Fruit fly (Drosophila melanogaster) whole organism, embryonic: ENCODE results near the gene CG43230.

Experiments
- ATbp ChIP-seq: fragments of 200-800 bp; sonication (Bioruptor generic); optimal IDR thresholded peaks from 2 replicates; lab custom pipeline; 2017; ENCODE audit warnings: missing biosample characterization, mild to moderate bottlenecking, missing genetic modification characterization, missing genetic modification reagents
- Adf1 ChIP-seq: fragments of 200-800 bp; sonication (Bioruptor generic); IDR thresholded peaks from 2 replicates; pipeline ENCODE4 v1.3.6; 2022; ENCODE audit warnings: missing biosample characterization, missing genetic modification characterization
- Atf6 ChIP-seq: fragments of 200-800 bp; sonication (Bioruptor generic); IDR thresholded peaks from 2 replicates; pipeline ENCODE4 v1.3.6; 2022; ENCODE audit warnings: missing biosample characterization, missing genetic modification characterization
- BtbVII ChIP-seq: fragments of 200-800 bp; sonication (Bioruptor generic); optimal IDR thresholded peaks from 3 replicates; lab custom pipeline; 2017; ENCODE audit warnings: missing biosample characterization, mild to moderate bottlenecking, missing genetic modification characterization
- CG10209 ChIP-seq: fragments of 200-800 bp; sonication (Bioruptor generic); optimal IDR thresholded peaks from 3 replicates; lab custom pipeline; 2017; ENCODE audit warnings: missing biosample characterization, mild to moderate bottlenecking, missing genetic modification characterization, missing genetic modification reagents
- CG10366 ChIP-seq: fragments of 200-800 bp; sonication (Bioruptor generic); IDR thresholded peaks from 2 replicates; pipeline ENCODE4 v1.3.6; 2022; ENCODE audit warnings: missing biosample characterization, missing genetic modification characterization
- CG10654 ChIP-seq: fragments of 200-800 bp; sonication (Bioruptor generic); optimal IDR thresholded peaks from 2 replicates; lab custom pipeline; 2016; ENCODE audit warnings: missing biosample characterization, missing genetic modification characterization
- CG11398 ChIP-seq: fragments of 200-800 bp; sonication (Bioruptor generic); optimal IDR thresholded peaks from 2 replicates; lab custom pipeline; 2016; ENCODE audit warnings: missing biosample characterization, missing genetic modification characterization
- CG1233 ChIP-seq: fragments of 200-800 bp; sonication (Bioruptor generic); optimal IDR thresholded peaks from 4 replicates; lab custom pipeline; 2018; ENCODE audit warnings: missing biosample characterization, mild to moderate bottlenecking, missing genetic modification characterization
- CG12659 ChIP-seq: fragments of 200-800 bp; sonication (Bioruptor generic); optimal IDR thresholded peaks from 3 replicates; lab custom pipeline; 2017; ENCODE audit warnings: mild to moderate bottlenecking, missing biosample characterization, missing genetic modification reagents, missing genetic modification characterization
- CG12744 ChIP-seq: fragments of 200-800 bp; sonication (Bioruptor generic); optimal IDR thresholded peaks from 2 replicates; lab custom pipeline; 2016; ENCODE audit warnings: missing biosample characterization, missing genetic modification characterization
- CG13296 ChIP-seq: fragments of 200-800 bp; sonication (Bioruptor generic); optimal IDR thresholded peaks from 3 replicates; lab custom pipeline; 2018; ENCODE audit warnings: missing biosample characterization, mild to moderate bottlenecking, missing genetic modification characterization
- CG13624 ChIP-seq: fragments of 200-800 bp; sonication (Bioruptor generic); optimal IDR thresholded peaks from 2 replicates; lab custom pipeline; 2016; ENCODE audit warnings: missing biosample characterization, missing genetic modification characterization
- CG14441 ChIP-seq: fragments of 200-800 bp; sonication (Bioruptor generic); IDR thresholded peaks from 2 replicates; pipeline ENCODE4 v1.3.6; 2022; ENCODE audit warnings: missing biosample characterization, missing genetic modification characterization
- CG32532 ChIP-seq: fragments of 200-800 bp; sonication (Bioruptor generic); IDR thresholded peaks from 2 replicates; pipeline ENCODE4 v1.3.6; 2022; ENCODE audit warnings: missing biosample characterization, missing genetic modification characterization
- CG4730 ChIP-seq: fragments of 200-800 bp; sonication (Bioruptor generic); IDR thresholded peaks from 2 replicates; pipeline ENCODE4 v1.3.6; 2022; ENCODE audit warnings: missing biosample characterization, missing genetic modification characterization
- CG7745 ChIP-seq: fragments of 200-800 bp; sonication (Bioruptor generic); optimal IDR thresholded peaks from 2 replicates; lab custom pipeline; 2018; ENCODE audit warnings: missing biosample characterization, mild to moderate bottlenecking, missing genetic modification characterization, moderate library complexity
- CG8388 ChIP-seq: fragments of 200-800 bp; sonication (Bioruptor generic); optimal IDR thresholded peaks from 2 replicates; lab custom pipeline; 2019; ENCODE audit warnings: missing biosample characterization, mild to moderate bottlenecking, missing genetic modification characterization, moderate library complexity
- CG9215 ChIP-seq: fragments of 200-800 bp; sonication (Bioruptor generic); IDR thresholded peaks from 2 replicates; pipeline ENCODE4 v1.3.6; 2022; ENCODE audit warnings: missing biosample characterization, missing genetic modification characterization
- CG9932 ChIP-seq: fragments of 200-800 bp; sonication (Bioruptor generic); IDR thresholded peaks from 2 replicates; pipeline ENCODE4 v1.3.6; 2022; ENCODE audit warnings: missing biosample characterization, missing genetic modification characterization
- CHES-1-like ChIP-seq: fragments of 200-800 bp; sonication (Bioruptor generic); optimal IDR thresholded peaks from 2 replicates; lab custom pipeline; 2016; ENCODE audit warnings: missing biosample characterization, missing genetic modification characterization
- Camta ChIP-seq: fragments of 200-800 bp; sonication (Bioruptor generic); optimal IDR thresholded peaks from 2 replicates; lab custom pipeline; 2016; ENCODE audit warnings: missing biosample characterization, missing genetic modification characterization
- Dad ChIP-seq: fragments of 200-800 bp; sonication (Bioruptor generic); optimal IDR thresholded peaks from 3 replicates; lab custom pipeline; 2016; ENCODE audit warnings: missing biosample characterization, missing genetic modification characterization
- Gug ChIP-seq: fragments of 200-800 bp; sonication (Bioruptor generic); IDR thresholded peaks from 4 replicates; pipeline ENCODE4 v1.3.6; 2022; ENCODE audit warnings: missing biosample characterization, missing genetic modification characterization
- HmgD ChIP-seq: fragments of 200-800 bp; sonication (Bioruptor generic); optimal IDR thresholded peaks from 3 replicates; lab custom pipeline; 2016; ENCODE audit warnings: missing biosample characterization, missing genetic modification characterization
- Lhr ChIP-seq: fragments of 200-800 bp; sonication (Bioruptor generic); optimal IDR thresholded peaks from 3 replicates; lab custom pipeline; 2017; ENCODE audit warnings: mild to moderate bottlenecking, missing biosample characterization, missing genetic modification reagents, missing genetic modification characterization
- Meics ChIP-seq: fragments of 200-800 bp; sonication (Bioruptor generic); optimal IDR thresholded peaks from 2 replicates; lab custom pipeline; 2017; ENCODE audit warnings: missing biosample characterization, mild to moderate bottlenecking, missing genetic modification characterization
- Nf-YB ChIP-seq: fragments of 200-800 bp; sonication (Bioruptor generic); optimal IDR thresholded peaks from 3 replicates; lab custom pipeline; 2019; ENCODE audit warnings: missing biosample characterization, mild to moderate bottlenecking, missing genetic modification characterization, moderate library complexity
- Ptx1 ChIP-seq: fragments of 200-800 bp; sonication (Bioruptor generic); IDR thresholded peaks from 2 replicates; pipeline ENCODE4 v1.3.6; 2022; ENCODE audit warnings: missing biosample characterization, missing genetic modification characterization
- Xrp1 ChIP-seq: fragments of 200-800 bp; sonication (Bioruptor generic); IDR thresholded peaks from 2 replicates; pipeline ENCODE4 v1.3.6; 2022; ENCODE audit warnings: missing biosample characterization, missing genetic modification characterization
- YL-1 ChIP-seq: fragments of 200-800 bp; sonication (Bioruptor generic); optimal IDR thresholded peaks from 3 replicates; lab custom pipeline; 2017; ENCODE audit warnings: missing biosample characterization, mild to moderate bottlenecking, missing genetic modification characterization
- crc ChIP-seq: fragments of 200-800 bp; sonication (Bioruptor generic); optimal IDR thresholded peaks from 2 replicates; lab custom pipeline; 2016; ENCODE audit warnings: missing biosample characterization, missing genetic modification characterization
- dm ChIP-seq: fragments of 200-800 bp; sonication (Bioruptor generic); optimal IDR thresholded peaks from 3 replicates; lab custom pipeline; 2016; ENCODE audit warnings: missing biosample characterization, missing genetic modification characterization
- fd3F ChIP-seq: fragments of 200-800 bp; sonication (Bioruptor generic); optimal IDR thresholded peaks from 2 replicates; lab custom pipeline; 2018; ENCODE audit warnings: missing biosample characterization, mild to moderate bottlenecking, missing genetic modification characterization, moderate library complexity
- grau ChIP-seq: fragments of 200-800 bp; optimal IDR thresholded peaks from 3 replicates; lab custom pipeline; 2019; ENCODE audit warnings: missing biosample characterization, mild to moderate bottlenecking, missing genetic modification characterization, moderate library complexity
- jing ChIP-seq: fragments of 200-800 bp; sonication (Bioruptor generic); optimal IDR thresholded peaks from 2 replicates; lab custom pipeline; 2018; ENCODE audit warnings: missing biosample characterization, mild to moderate bottlenecking, missing genetic modification characterization
- ken ChIP-seq: fragments of 200-800 bp; sonication (Bioruptor generic); IDR thresholded peaks from 3 replicates; pipeline ENCODE4 v1.3.6; 2022; ENCODE audit warnings: missing biosample characterization, missing genetic modification characterization
- pb ChIP-seq: fragments of 200-800 bp; sonication (Bioruptor generic); optimal IDR thresholded peaks from 3 replicates; lab custom pipeline; 2016; ENCODE audit warnings: missing biosample characterization, missing genetic modification characterization
- prd ChIP-seq, 3 experiments: fragments of >200 bp in 2 of 3; fragments of 200-800 bp in 1 of 3; sonication (Bioruptor generic) in 1 of 3; optimal IDR thresholded peaks in 2 of 3; IDR thresholded peaks in 1 of 3; 2 replicates in 2 of 3; 3 replicates in 1 of 3; pipeline versions ENCODE4 v1.3.6 to Lab custom; 2017 to 2022; ENCODE audit warnings: missing biosample characterization in 1 of 3, missing genetic modification characterization in 1 of 3
- schlank ChIP-seq: fragments of 200-800 bp; sonication (Bioruptor generic); optimal IDR thresholded peaks from 2 replicates; lab custom pipeline; 2018; ENCODE audit warnings: missing biosample characterization, mild to moderate bottlenecking, missing genetic modification characterization
- sens ChIP-seq: fragments of 200-800 bp; sonication (Bioruptor generic); peaks from one replicate; lab custom pipeline; 2016; ENCODE audit warnings: missing biosample characterization, missing genetic modification characterization
- sens-2 ChIP-seq: fragments of 200-800 bp; sonication (Bioruptor generic); IDR thresholded peaks from 2 replicates; pipeline ENCODE4 v1.3.6; 2022; ENCODE audit warnings: missing biosample characterization, missing genetic modification characterization
- sna ChIP-seq: fragments of 200-800 bp; sonication (Bioruptor generic); IDR thresholded peaks from 2 replicates; pipeline ENCODE4 v1.3.6; 2022; ENCODE audit warnings: missing biosample characterization, missing genetic modification characterization; ENCODE audit not compliant: partially characterized antibody
- stc ChIP-seq: fragments of 200-800 bp; sonication (Bioruptor generic); IDR thresholded peaks from 2 replicates; pipeline ENCODE4 v1.3.6; 2022; ENCODE audit warnings: missing biosample characterization, missing genetic modification characterization
- stwl ChIP-seq: fragments of 200-800 bp; sonication (Bioruptor generic); optimal IDR thresholded peaks from 3 replicates; lab custom pipeline; 2018; ENCODE audit warnings: missing biosample characterization, mild to moderate bottlenecking, missing genetic modification characterization, moderate library complexity
- tgo ChIP-seq: fragments of 200-800 bp; sonication (Bioruptor generic); IDR thresholded peaks from 3 replicates; pipeline ENCODE4 v1.3.6; 2022; ENCODE audit warnings: missing biosample characterization, missing genetic modification characterization
- trem ChIP-seq: fragments of 200-800 bp; optimal IDR thresholded peaks from 3 replicates; lab custom pipeline; 2019; ENCODE audit warnings: missing biosample characterization, mild to moderate bottlenecking, missing genetic modification characterization, moderate library complexity
- twi ChIP-seq: fragments of 200-800 bp; optimal IDR thresholded peaks from 2 replicates; lab custom pipeline; 2019; ENCODE audit warnings: missing biosample characterization, mild to moderate bottlenecking, missing genetic modification characterization, moderate library complexity
- vvl ChIP-seq: fragments of 200-800 bp; sonication (Bioruptor generic); IDR thresholded peaks from 2 replicates; pipeline ENCODE4 v1.3.6; 2022; ENCODE audit warnings: missing biosample characterization, missing genetic modification characterization
- zfh2 ChIP-seq: fragments of 200-800 bp; sonication (Bioruptor generic); optimal IDR thresholded peaks from 2 replicates; lab custom pipeline; 2016; ENCODE audit warnings: missing biosample characterization, missing genetic modification characterization

CG43230 gene

DNA sequence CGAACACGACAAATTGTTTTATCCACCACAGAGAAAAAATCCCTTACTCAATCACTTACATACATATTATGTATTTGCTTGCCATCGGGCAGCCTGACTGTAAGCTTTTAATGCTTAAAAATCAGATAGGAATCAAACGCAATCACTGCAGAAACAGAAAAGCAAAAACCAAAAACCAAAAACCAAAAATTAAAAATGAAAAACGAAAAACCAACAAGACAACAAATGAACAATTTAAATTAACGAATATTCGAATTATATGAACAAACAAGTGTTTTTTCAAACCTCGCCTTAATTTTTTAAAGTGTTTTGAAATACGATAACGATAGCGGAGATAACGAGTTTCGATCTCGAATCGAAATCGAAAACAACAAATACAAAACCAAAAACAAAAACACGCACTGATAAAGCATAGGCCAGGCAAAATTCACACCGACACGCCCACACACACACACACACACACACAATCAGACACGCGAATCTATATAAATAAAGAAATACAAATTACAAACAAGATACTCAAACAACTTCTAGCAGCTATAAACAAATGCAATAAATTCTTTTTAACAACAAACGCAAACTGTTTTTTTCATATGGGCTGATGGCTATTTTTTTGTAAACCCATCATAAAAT, 39.3 kb downstream of the CG43230 start (continued):
- TF ChIP-seq Nf-YB (GFP tag; lab: Kevin White, UChicago) (no peak), CG10654 (GFP tag; lab: Kevin White, UChicago) (no peak), pb (GFP tag; lab: Kevin White, UChicago) (peak; percentile 4), Meics (GFP tag; lab: Kevin White, UChicago) (peak; percentile 71), stwl (tag; lab: Kevin White, UChicago) (no peak), BtbVII (no peak), sens (GFP tag; lab: Kevin White, UChicago) (peak; percentile 92), schlank (peak; percentile 23), zfh2 (GFP tag; lab: Kevin White, UChicago) (peak; percentile 15), CHES-1-like (GFP tag; lab: Kevin White, UChicago) (no peak), crc (GFP tag; lab: Kevin White, UChicago) (peak; percentile 24), Ptx1 (GFP tag; lab: Robert Waterston, UW) (peak; percentile 79), CG12659 (GFP tag; lab: Kevin White, UChicago) (peak; percentile 45), CG4730 (GFP tag; lab: Robert Waterston, UW) (no peak), ATbp (GFP tag; lab: Kevin White, UChicago) (peak; percentile 30), CG12744 (GFP tag; lab: Kevin White, UChicago) (no peak), fd3F (GFP tag; lab: Kevin White, UChicago) (no peak), CG10209 (peak; percentile 23), tgo (GFP tag; lab: Robert Waterston, UW) (peak; percentile 56; the same call in 2 of the 3 replicates), CG9932 (GFP tag; lab: Robert Waterston, UW) (peak; percentile 47), CG1233 (peak; percentile 26), trem (tag; lab: Kevin White, UChicago) (peak; percentile 5), YL-1 (no peak), CG8388 (GFP tag; lab: Kevin White, UChicago) (peak; percentile 32), Lhr (no peak), ken (GFP tag; lab: Robert Waterston, UW) (no peak), sna (GFP tag; lab: Robert Waterston, UW) (no peak), vvl (GFP tag; lab: Robert Waterston, UW) (peak; percentile 77), grau (tag; lab: Kevin White, UChicago) (peak; percentile 64), CG9215 (peak; percentile 45), CG7745 (tag; lab: Kevin White, UChicago) (no peak), CG14441 (GFP tag; lab: Robert Waterston, UW) (peak; percentile 52; the same call in 1 of the 2 replicates), stc (GFP tag; lab: Robert Waterston, UW) (peak; percentile 48; the same call in 1 of the 2 replicates), jing (no peak), CG32532 (GFP tag; lab: Robert Waterston, UW) (peak; percentile 62), CG11398 (GFP tag; lab: Kevin White, UChicago) (peak; percentile 48), twi (tag; lab: Kevin White, UChicago) (no peak), Gug (GFP tag; lab: Robert Waterston, UW) (0 out of 4 replicates have a peak, but pooled peaks have one; percentile 9), CG13296 (GFP tag; lab: Kevin White, UChicago) (peak; percentile 38), prd (optimal IDR thresholded peaks at IDR 0.05; lab: Kevin White, UChicago) (no peak), prd (GFP tag; IDR thresholded peaks at IDR 0.05; lab: Robert Waterston, UW) (peak; percentile 46; the same call in 1 of the 3 replicates), CG10366 (GFP tag; lab: Robert Waterston, UW) (peak; percentile 62), dm (no peak), Atf6 (GFP tag; lab: Robert Waterston, UW) (peak; percentile 64; the same call in 1 of the 2 replicates), CG13624 (GFP tag; lab: Kevin White, UChicago) (peak; percentile 57), HmgD (GFP tag; lab: Kevin White, UChicago) (no peak), Dad (GFP tag; lab: Kevin White, UChicago) (peak; percentile 17), Camta (peak; percentile 14), Xrp1 (GFP tag; lab: Robert Waterston, UW) (peak; percentile 70), sens-2 (GFP tag; lab: Robert Waterston, UW) (0 out of 2 replicates have a peak, but pooled peaks have one; percentile 23), Adf1 (no peak)
